Fruit fly (Drosophila melanogaster) whole organism, embryonic: ENCODE measurements around the gene Duba.
A peak's percentile ranks its signal among the peaks of the same experiment; 100 is the strongest.

Source experiments
- CG11093 ChIP-seq: fragments of 200-800 bp; sonication (Bioruptor generic); IDR thresholded peaks from 3 replicates; pipeline ENCODE4 v1.3.6; 2022; ENCODE audit warnings: missing biosample characterization, missing genetic modification characterization
- CG12219 ChIP-seq: fragments of 200-800 bp; sonication (Bioruptor generic); optimal IDR thresholded peaks from 3 replicates; lab custom pipeline; 2018; ENCODE audit warnings: missing biosample characterization, mild to moderate bottlenecking, missing genetic modification characterization
- CG12236 ChIP-seq: fragments of 200-800 bp; sonication (Bioruptor generic); optimal IDR thresholded peaks from 2 replicates; lab custom pipeline; 2016; ENCODE audit warnings: missing biosample characterization, missing genetic modification characterization
- CG12942 ChIP-seq: fragments of 200-800 bp; sonication (Bioruptor generic); optimal IDR thresholded peaks from 3 replicates; lab custom pipeline; 2016; ENCODE audit warnings: missing biosample characterization, missing genetic modification characterization
- CG14710 ChIP-seq: fragments of 200-800 bp; sonication (Bioruptor generic); optimal IDR thresholded peaks from 3 replicates; lab custom pipeline; 2019; ENCODE audit warnings: missing biosample characterization, mild to moderate bottlenecking, missing genetic modification characterization, moderate library complexity
- CG14965 ChIP-seq: fragments of 200-800 bp; sonication (Bioruptor generic); optimal IDR thresholded peaks from 2 replicates; lab custom pipeline; 2016; ENCODE audit warnings: missing biosample characterization, missing genetic modification characterization, borderline replicate concordance
- CG16779 ChIP-seq: fragments of 200-800 bp; sonication (Bioruptor generic); IDR thresholded peaks from 2 replicates; pipeline ENCODE4 v1.3.6; 2022; ENCODE audit warnings: missing biosample characterization, missing genetic modification characterization
- CG17385 ChIP-seq: fragments of 200-800 bp; sonication (Bioruptor generic); optimal IDR thresholded peaks from 3 replicates; lab custom pipeline; 2018; ENCODE audit warnings: missing biosample characterization, mild to moderate bottlenecking, missing genetic modification characterization
- CG2712 ChIP-seq: fragments of 200-800 bp; optimal IDR thresholded peaks from 3 replicates; lab custom pipeline; 2019; ENCODE audit warnings: missing biosample characterization, mild to moderate bottlenecking, missing genetic modification characterization, moderate library complexity
- CG32772 ChIP-seq: fragments of 200-800 bp; sonication (Bioruptor generic); IDR thresholded peaks from 2 replicates; pipeline ENCODE4 v1.3.6; 2022; ENCODE audit warnings: missing biosample characterization, missing genetic modification characterization
- CG42726 ChIP-seq: fragments of 200-800 bp; sonication (Bioruptor generic); IDR thresholded peaks from 2 replicates; pipeline ENCODE4 v1.3.6; 2022; ENCODE audit warnings: missing biosample characterization, missing genetic modification characterization; ENCODE audit not compliant: partially characterized antibody
- CG4617 ChIP-seq: fragments of 200-800 bp; sonication (Bioruptor generic); optimal IDR thresholded peaks from 3 replicates; lab custom pipeline; 2016; ENCODE audit warnings: missing biosample characterization, missing genetic modification characterization, borderline replicate concordance
- CG4730 ChIP-seq: fragments of 200-800 bp; sonication (Bioruptor generic); IDR thresholded peaks from 2 replicates; pipeline ENCODE4 v1.3.6; 2022; ENCODE audit warnings: missing biosample characterization, missing genetic modification characterization
- CG6272 ChIP-seq: fragments of 200-800 bp; sonication (Bioruptor generic); IDR thresholded peaks from 2 replicates; pipeline ENCODE4 v1.3.6; 2022; ENCODE audit warnings: missing biosample characterization, missing genetic modification characterization
- CG6683 ChIP-seq: fragments of 200-800 bp; sonication (Bioruptor generic); optimal IDR thresholded peaks from 2 replicates; lab custom pipeline; 2017; ENCODE audit warnings: missing biosample characterization, mild to moderate bottlenecking, missing genetic modification characterization, missing genetic modification reagents
- CG6791 ChIP-seq: fragments of 200-800 bp; sonication (Bioruptor generic); IDR thresholded peaks from 3 replicates; pipeline ENCODE4 v1.3.6; 2022; ENCODE audit warnings: missing biosample characterization, missing genetic modification characterization; ENCODE audit not compliant: partially characterized antibody
- CG6854 ChIP-seq: fragments of 200-800 bp; sonication (Bioruptor generic); optimal IDR thresholded peaks from 3 replicates; lab custom pipeline; 2017; ENCODE audit warnings: missing biosample characterization, mild to moderate bottlenecking, missing genetic modification characterization
- CrebB ChIP-seq: fragments of 200-800 bp; sonication (Bioruptor generic); optimal IDR thresholded peaks from 3 replicates; lab custom pipeline; 2018; ENCODE audit warnings: missing biosample characterization, mild to moderate bottlenecking, missing genetic modification characterization
- Dad ChIP-seq: fragments of 200-800 bp; sonication (Bioruptor generic); optimal IDR thresholded peaks from 3 replicates; lab custom pipeline; 2016; ENCODE audit warnings: missing biosample characterization, missing genetic modification characterization
- Deaf1 ChIP-seq: fragments of 200-800 bp; optimal IDR thresholded peaks from 3 replicates; lab custom pipeline; 2019; ENCODE audit warnings: missing biosample characterization, mild to moderate bottlenecking, missing genetic modification characterization, moderate library complexity
- Fer1 ChIP-seq: fragments of 200-800 bp; sonication (Bioruptor generic); optimal IDR thresholded peaks from 2 replicates; lab custom pipeline; 2017; ENCODE audit warnings: missing biosample characterization, mild to moderate bottlenecking, missing genetic modification characterization
- HLH4C ChIP-seq: fragments of 200-800 bp; sonication (Bioruptor generic); IDR thresholded peaks from 3 replicates; pipeline ENCODE4 v1.3.6; 2022; ENCODE audit warnings: missing biosample characterization, missing genetic modification characterization; ENCODE audit not compliant: partially characterized antibody
- HLHmδ ChIP-seq: fragments of 200-800 bp; sonication (Bioruptor generic); optimal IDR thresholded peaks from 2 replicates; lab custom pipeline; 2018; ENCODE audit warnings: missing biosample characterization, mild to moderate bottlenecking, missing genetic modification characterization, moderate library complexity
- HmgZ ChIP-seq: fragments of 200-800 bp; sonication (Bioruptor generic); optimal IDR thresholded peaks from 2 replicates; lab custom pipeline; 2018; ENCODE audit warnings: missing biosample characterization, mild to moderate bottlenecking, missing genetic modification characterization
- Hr39 ChIP-seq: fragments of >200 bp; optimal IDR thresholded peaks from 2 replicates; lab custom pipeline; 2017
- Mes4 ChIP-seq: fragments of 200-800 bp; sonication (Bioruptor generic); optimal IDR thresholded peaks from 2 replicates; lab custom pipeline; 2016; ENCODE audit warnings: missing biosample characterization, missing genetic modification characterization
- Nf-YA ChIP-seq: fragments of 200-800 bp; sonication (Bioruptor generic); IDR thresholded peaks from 2 replicates; pipeline ENCODE4 v1.3.6; 2022; ENCODE audit warnings: missing biosample characterization, missing genetic modification characterization
- YL-1 ChIP-seq: fragments of 200-800 bp; sonication (Bioruptor generic); optimal IDR thresholded peaks from 3 replicates; lab custom pipeline; 2017; ENCODE audit warnings: missing biosample characterization, mild to moderate bottlenecking, missing genetic modification characterization
- abd-A ChIP-seq: fragments of 200-800 bp; sonication (Bioruptor generic); optimal IDR thresholded peaks from 3 replicates; lab custom pipeline; 2019; ENCODE audit warnings: missing biosample characterization, mild to moderate bottlenecking, missing genetic modification characterization, moderate library complexity
- ase ChIP-seq: fragments of 200-800 bp; sonication (Bioruptor generic); IDR thresholded peaks from 3 replicates; pipeline ENCODE4 v1.3.6; 2022; ENCODE audit warnings: missing biosample characterization, missing genetic modification characterization
- az2 ChIP-seq: fragments of 200-800 bp; sonication (Bioruptor generic); optimal IDR thresholded peaks from 3 replicates; lab custom pipeline; 2016; ENCODE audit warnings: missing biosample characterization, missing genetic modification characterization
- bigmax ChIP-seq: fragments of 200-800 bp; sonication (Bioruptor generic); optimal IDR thresholded peaks from 2 replicates; lab custom pipeline; 2018; ENCODE audit warnings: missing biosample characterization, mild to moderate bottlenecking, missing genetic modification characterization
- br ChIP-seq: fragments of >200 bp; optimal IDR thresholded peaks from 2 replicates; lab custom pipeline; 2017
- btn ChIP-seq: fragments of 200-800 bp; sonication (Bioruptor generic); optimal IDR thresholded peaks from 2 replicates; lab custom pipeline; 2016; ENCODE audit warnings: missing biosample characterization, missing genetic modification characterization
- danr ChIP-seq: fragments of 200-800 bp; sonication (Bioruptor generic); IDR thresholded peaks from 2 replicates; pipeline ENCODE4 v1.3.6; 2022; ENCODE audit warnings: missing biosample characterization, missing genetic modification characterization
- dimm ChIP-seq: fragments of 200-800 bp; sonication (Bioruptor generic); IDR thresholded peaks from 2 replicates; pipeline ENCODE4 v1.3.6; 2022; ENCODE audit warnings: missing biosample characterization, missing genetic modification characterization
- fd3F ChIP-seq: fragments of 200-800 bp; sonication (Bioruptor generic); optimal IDR thresholded peaks from 2 replicates; lab custom pipeline; 2018; ENCODE audit warnings: missing biosample characterization, mild to moderate bottlenecking, missing genetic modification characterization, moderate library complexity
- gce ChIP-seq: fragments of 200-800 bp; sonication (Bioruptor generic); IDR thresholded peaks from 3 replicates; pipeline ENCODE4 v1.3.6; 2022; ENCODE audit warnings: missing biosample characterization, missing genetic modification characterization
- gcm ChIP-seq: fragments of 200-800 bp; sonication (Bioruptor generic); optimal IDR thresholded peaks from 2 replicates; lab custom pipeline; 2019; ENCODE audit warnings: missing biosample characterization, mild to moderate bottlenecking, missing genetic modification characterization, moderate library complexity
- ham ChIP-seq: fragments of 200-800 bp; sonication (Bioruptor generic); IDR thresholded peaks from 2 replicates; pipeline ENCODE4 v1.3.6; 2022; ENCODE audit warnings: missing biosample characterization, missing genetic modification characterization
- her ChIP-seq: fragments of 200-800 bp; sonication (Bioruptor generic); optimal IDR thresholded peaks from 2 replicates; lab custom pipeline; 2016; ENCODE audit warnings: missing biosample characterization, missing genetic modification characterization
- lmd ChIP-seq: fragments of 200-800 bp; sonication (Bioruptor generic); IDR thresholded peaks from 2 replicates; pipeline ENCODE4 v1.3.6; 2022; ENCODE audit warnings: missing biosample characterization, missing genetic modification characterization
- luna ChIP-seq: fragments of 200-800 bp; sonication (Bioruptor generic); optimal IDR thresholded peaks from 2 replicates; lab custom pipeline; 2016; ENCODE audit warnings: missing biosample characterization, missing genetic modification characterization
- mirr ChIP-seq: fragments of 200-800 bp; sonication (Bioruptor generic); optimal IDR thresholded peaks from 3 replicates; lab custom pipeline; 2018; ENCODE audit warnings: missing biosample characterization, mild to moderate bottlenecking, missing genetic modification characterization
- nerfin-2 ChIP-seq: fragments of 200-800 bp; sonication (Bioruptor generic); IDR thresholded peaks from 2 replicates; pipeline ENCODE4 v1.3.6; 2022; ENCODE audit warnings: missing biosample characterization, missing genetic modification characterization; ENCODE audit not compliant: partially characterized antibody
- nmo ChIP-seq: fragments of 200-800 bp; sonication (Bioruptor generic); optimal IDR thresholded peaks from 2 replicates; lab custom pipeline; 2018; ENCODE audit warnings: missing biosample characterization, mild to moderate bottlenecking, missing genetic modification characterization, moderate library complexity
- otp ChIP-seq: fragments of 200-800 bp; sonication (Bioruptor generic); IDR thresholded peaks from 3 replicates; pipeline ENCODE4, ENCODE4 v1.3.6; 2022; ENCODE audit warnings: missing biosample characterization, missing genetic modification characterization
- pzg ChIP-seq: fragments of 200-800 bp; sonication (Bioruptor generic); optimal IDR thresholded peaks from 3 replicates; lab custom pipeline; 2018; ENCODE audit warnings: missing biosample characterization, mild to moderate bottlenecking, missing genetic modification characterization, moderate library complexity
- ro ChIP-seq: fragments of 200-800 bp; sonication (Bioruptor generic); IDR thresholded peaks from 2 replicates; pipeline ENCODE4 v1.3.6; 2022; ENCODE audit warnings: missing biosample characterization, missing genetic modification characterization

Duba gene

dm6 chr3L:11587720-11588580 lies 21.3 kb downstream of the Duba start, which contains the start of gene rt (continued):
- TF ChIP-seq otp (GFP tag; lab: Robert Waterston, UW) (0 out of 3 replicates have a peak, but pooled peaks have one; percentile 49), CG12236 (GFP tag; lab: Kevin White, UChicago) (no peak), CG14965 (GFP tag; lab: Kevin White, UChicago) (no peak), CG6272 (no peak), CG6791 (no peak), CG11093 (GFP tag; lab: Robert Waterston, UW) (peak; percentile 71; the same call in 2 of the 3 replicates), pzg (GFP tag; lab: Kevin White, UChicago) (no peak), bigmax (GFP tag; lab: Kevin White, UChicago) (no peak), ase (0 out of 3 replicates have a peak, but pooled peaks have one; percentile 47), Mes4 (GFP tag; lab: Kevin White, UChicago) (no peak), Nf-YA (GFP tag; lab: Robert Waterston, UW) (peak; percentile 58; the same call in 1 of the 2 replicates), nmo (peak; percentile 69), CG42726 (GFP tag; lab: Robert Waterston, UW) (no peak), CG32772 (GFP tag; lab: Robert Waterston, UW) (0 out of 2 replicates have a peak, but pooled peaks have one; percentile 27), gce (GFP tag; lab: Robert Waterston, UW) (no peak), YL-1 (GFP tag; lab: Kevin White, UChicago) (no peak), Deaf1 (tag; lab: Kevin White, UChicago) (peak; percentile 6), Hr39 (lab: Kevin White, UChicago) (no peak), br (lab: Kevin White, UChicago) (no peak), CG16779 (GFP tag; lab: Robert Waterston, UW) (no peak), mirr (GFP tag; lab: Kevin White, UChicago) (no peak), danr (GFP tag; lab: Robert Waterston, UW) (no peak), gcm (GFP tag; lab: Kevin White, UChicago) (peak; percentile 68), Fer1 (GFP tag; lab: Kevin White, UChicago) (peak; percentile 40), CG17385 (GFP tag; lab: Kevin White, UChicago) (peak; percentile 50), fd3F (GFP tag; lab: Kevin White, UChicago) (no peak), CG6854 (GFP tag; lab: Kevin White, UChicago) (no peak), abd-A (tag; lab: Kevin White, UChicago) (no peak), ro (GFP tag; lab: Robert Waterston, UW) (no peak), Dad (GFP tag; lab: Kevin White, UChicago) (no peak), lmd (GFP tag; lab: Robert Waterston, UW) (no peak; the same call in 1 of the 2 replicates), CG12219 (peak; percentile 46), CG4730 (GFP tag; lab: Robert Waterston, UW) (no peak), HLHmδ (GFP tag; lab: Kevin White, UChicago) (no peak), luna (GFP tag; lab: Kevin White, UChicago) (no peak), CG14710 (tag; lab: Kevin White, UChicago) (peak; percentile 62), dimm (GFP tag; lab: Robert Waterston, UW) (no peak), CG4617 (GFP tag; lab: Kevin White, UChicago) (no peak), CG12942 (GFP tag; lab: Kevin White, UChicago) (no peak), HmgZ (tag; lab: Kevin White, UChicago) (no peak), ham (no peak), btn (GFP tag; lab: Kevin White, UChicago) (no peak), az2 (GFP tag; lab: Kevin White, UChicago) (peak; percentile 35), HLH4C (peak; percentile 38; the same call in 1 of the 3 replicates), CG2712 (peak; percentile 84), CrebB (tag; lab: Kevin White, UChicago) (no peak), her (GFP tag; lab: Kevin White, UChicago) (no peak), nerfin-2 (no peak), CG6683 (no peak)
